Worm (Caenorhabditis elegans) whole organism, early embryonic: ENCODE measurements around the gene Y53F4B.26.

Experiments
- B0310.2 ChIP-seq: sonication (generic microtip); optimal IDR thresholded peaks from 2 replicates; lab custom pipeline; 2016; ENCODE audit warnings: mild to moderate bottlenecking, missing genetic modification characterization, missing compliant biosample characterization
- aly-1 ChIP-seq: sonication (generic microtip); optimal IDR thresholded peaks from 2 replicates; lab custom pipeline; 2016; ENCODE audit warnings: missing genetic modification characterization, missing compliant biosample characterization
- ama-1 ChIP-seq: fragments of 150-350 bp; optimal IDR thresholded peaks from 2 replicates; lab custom pipeline; 2014
- ceh-13 ChIP-seq: fragments of 200-800 bp; sonication (Bioruptor generic); optimal IDR thresholded peaks from 2 replicates; lab custom pipeline; 2018; ENCODE audit warnings: mild to moderate bottlenecking, missing genetic modification characterization, missing compliant biosample characterization
- ets-7 ChIP-seq: sonication (generic microtip); optimal IDR thresholded peaks from 2 replicates; lab custom pipeline; 2016; ENCODE audit warnings: missing genotype, missing genetic modification characterization, missing compliant biosample characterization
- flt-1 ChIP-seq: fragments of 200-800 bp; sonication (Bioruptor generic); IDR thresholded peaks from 2 replicates; pipeline ENCODE4 v1.3.6; 2022; ENCODE audit warnings: missing genetic modification characterization, missing compliant biosample characterization
- hmbx-1 ChIP-seq: sonication (generic microtip); optimal IDR thresholded peaks from 2 replicates; lab custom pipeline; 2016; ENCODE audit warnings: mild to moderate bottlenecking, missing genetic modification characterization, missing compliant biosample characterization
- hmg-4 ChIP-seq: fragments of 200-800 bp; sonication (Bioruptor generic); optimal IDR thresholded peaks from 2 replicates; lab custom pipeline; 2018; ENCODE audit warnings: mild to moderate bottlenecking, missing genetic modification characterization, missing compliant biosample characterization
- hnd-1 ChIP-seq: sonication (generic microtip); optimal IDR thresholded peaks from 2 replicates; lab custom pipeline; 2016; ENCODE audit warnings: missing genetic modification characterization, missing compliant biosample characterization
- pes-1 ChIP-seq: fragments of 200-800 bp; sonication (Bioruptor generic); IDR thresholded peaks from 2 replicates; pipeline ENCODE4 v1.3.6; 2022; ENCODE audit warnings: missing genetic modification reagents, missing genetic modification characterization, missing compliant biosample characterization
- sea-1 ChIP-seq: fragments of 200-800 bp; sonication (Bioruptor generic); conservative IDR thresholded peaks from 2 replicates; pipeline ENCODE4 v1.3.6; 2022; ENCODE audit warnings: missing genetic modification characterization, missing compliant biosample characterization
- tbx-11 ChIP-seq: fragments of 200-800 bp; sonication (Bioruptor generic); IDR thresholded peaks from 2 replicates; pipeline ENCODE4 v1.3.6; 2022; ENCODE audit warnings: missing genetic modification characterization, missing compliant biosample characterization
- tbx-37 ChIP-seq: fragments of 200-800 bp; sonication (Bioruptor generic); conservative IDR thresholded peaks from 2 replicates; pipeline ENCODE4 v1.3.6; 2022; ENCODE audit warnings: missing genetic modification reagents, missing genetic modification characterization, missing compliant biosample characterization
- tra-4 ChIP-seq: sonication (generic microtip); optimal IDR thresholded peaks from 2 replicates; lab custom pipeline; 2017; ENCODE audit warnings: missing genetic modification characterization, missing compliant biosample characterization

- no peak for TF ChIP-seq flt-1 (GFP tag; lab: Robert Waterston, UW)
- TF ChIP-seq aly-1 (tag; lab: Kevin White, UChicago): no peak
- TF ChIP-seq ets-7 (tag; lab: Kevin White, UChicago): no peak
- TF ChIP-seq B0310.2 (tag; lab: Kevin White, UChicago): no peak
- TF ChIP-seq tra-4 (tag; lab: Kevin White, UChicago): no peak
- no peak for TF ChIP-seq ama-1 (lab: Kevin White, UChicago)
- TF ChIP-seq ceh-13 (GFP tag; lab: Kevin White, UChicago): no peak
- no peak for TF ChIP-seq pes-1 (GFP tag; lab: Robert Waterston, UW)
- TF ChIP-seq tbx-37 (GFP tag; lab: Robert Waterston, UW): no peak
- TF ChIP-seq hmbx-1: no peak
- TF ChIP-seq tbx-11 (GFP tag; lab: Robert Waterston, UW): no peak
- TF ChIP-seq sea-1 (GFP tag; lab: Robert Waterston, UW): no peak
- no peak for TF ChIP-seq hmg-4 (GFP tag; lab: Kevin White, UChicago)
- no peak for TF ChIP-seq hnd-1 (tag; lab: Kevin White, UChicago)
Measured at ce11 chrII:15158364-15158763, 17.6 kb upstream of the Y53F4B.26 start.
